Worm (Caenorhabditis elegans) whole organism, mixed stage, embryonic: ENCODE measurements around the gene ZK287.1.

Experiments
- M03D4.4 ChIP-seq: sonication (generic microtip); optimal IDR thresholded peaks from 2 replicates; lab custom pipeline; 2017; ENCODE audit warnings: mild to moderate bottlenecking, missing genetic modification characterization, missing compliant biosample characterization
- bed-3 ChIP-seq: fragments of 200-800 bp; sonication (Bioruptor generic); optimal IDR thresholded peaks from 3 replicates; lab custom pipeline; 2018; ENCODE audit warnings: mild to moderate bottlenecking, missing genetic modification characterization, moderate library complexity, missing compliant biosample characterization
- blmp-1 ChIP-seq: fragments of 150-350 bp; optimal IDR thresholded peaks from 2 replicates; lab custom pipeline; 2014; ENCODE audit warnings: missing biosample characterization, missing genetic modification characterization
- ceh-39 ChIP-seq: fragments of 150-350 bp; optimal IDR thresholded peaks from 2 replicates; lab custom pipeline; 2014; ENCODE audit warnings: missing biosample characterization, missing genetic modification characterization
- ceh-43 ChIP-seq: fragments of 200-800 bp; sonication (Bioruptor generic); optimal IDR thresholded peaks from 2 replicates; lab custom pipeline; 2018; ENCODE audit warnings: mild to moderate bottlenecking, missing genetic modification characterization, moderate library complexity, missing compliant biosample characterization
- ceh-83 ChIP-seq: fragments of 200-800 bp; sonication (Bioruptor generic); optimal IDR thresholded peaks from 2 replicates; lab custom pipeline; 2018; ENCODE audit warnings: mild to moderate bottlenecking, missing genetic modification characterization, missing compliant biosample characterization
- cnd-1 ChIP-seq: fragments of 200-800 bp; sonication (Bioruptor generic); optimal IDR thresholded peaks from 2 replicates; lab custom pipeline; 2018; ENCODE audit warnings: mild to moderate bottlenecking, missing genetic modification characterization, missing compliant biosample characterization
- drap-1 ChIP-seq: fragments of 200-800 bp; sonication (Bioruptor generic); optimal IDR thresholded peaks from 3 replicates; lab custom pipeline; 2018; ENCODE audit warnings: mild to moderate bottlenecking, missing genetic modification characterization, missing compliant biosample characterization
- elt-1 ChIP-seq: sonication (generic microtip); optimal IDR thresholded peaks from 2 replicates; lab custom pipeline; 2017; ENCODE audit warnings: missing genetic modification characterization, mild to moderate bottlenecking, missing compliant biosample characterization, antibody characterized with exemption, moderate library complexity, borderline replicate concordance; ENCODE audit not compliant: insufficient read depth
- elt-3 ChIP-seq: fragments of 150-350 bp; optimal IDR thresholded peaks from 2 replicates; lab custom pipeline; 2014; ENCODE audit warnings: missing biosample characterization, missing genetic modification characterization
- hlh-1 ChIP-seq: fragments of 150-350 bp; optimal IDR thresholded peaks from 2 replicates; lab custom pipeline; 2014; ENCODE audit warnings: missing biosample characterization, missing genetic modification reagents, missing genetic modification characterization
- lin-13 ChIP-seq: fragments of 150-350 bp; optimal IDR thresholded peaks from 2 replicates; lab custom pipeline; 2014; ENCODE audit warnings: missing biosample characterization, missing genetic modification characterization
- lin-32 ChIP-seq: fragments of 200-800 bp; sonication (Bioruptor generic); optimal IDR thresholded peaks from 2 replicates; lab custom pipeline; 2018; ENCODE audit warnings: mild to moderate bottlenecking, missing genetic modification characterization, missing compliant biosample characterization
- lsy-2 ChIP-seq: fragments of 150-350 bp; optimal IDR thresholded peaks from 2 replicates; lab custom pipeline; 2014; ENCODE audit warnings: missing biosample characterization, missing genetic modification characterization
- mep-1 ChIP-seq: fragments of 150-350 bp; optimal IDR thresholded peaks from 2 replicates; lab custom pipeline; 2017; ENCODE audit warnings: missing biosample characterization, missing genetic modification reagents, missing genetic modification characterization, inconsistent platforms
- mls-2 ChIP-seq: sonication (generic microtip); optimal IDR thresholded peaks from 2 replicates; lab custom pipeline; 2016; ENCODE audit warnings: mild to moderate bottlenecking, missing genetic modification characterization, moderate library complexity, missing compliant biosample characterization
- nhr-12 ChIP-seq: fragments of 150-350 bp; optimal IDR thresholded peaks from 2 replicates; lab custom pipeline; 2014; ENCODE audit warnings: missing biosample characterization, missing genetic modification characterization
- nhr-237 ChIP-seq: fragments of 150-350 bp; optimal IDR thresholded peaks from 2 replicates; lab custom pipeline; 2014; ENCODE audit warnings: missing biosample characterization, missing genetic modification characterization
- nhr-28 ChIP-seq: fragments of 150-350 bp; optimal IDR thresholded peaks from 2 replicates; lab custom pipeline; 2014; ENCODE audit warnings: missing biosample characterization, missing genetic modification characterization
- nhr-76 ChIP-seq: sonication (generic microtip); optimal IDR thresholded peaks from 2 replicates; lab custom pipeline; 2017; ENCODE audit warnings: missing biosample characterization, missing genetic modification characterization
- pha-4 ChIP-seq: fragments of 150-350 bp; optimal IDR thresholded peaks from 2 replicates; lab custom pipeline; 2018; ENCODE audit warnings: missing biosample characterization, missing genetic modification reagents, missing genetic modification characterization
- sem-2 ChIP-seq: fragments of 200-800 bp; sonication (Bioruptor generic); optimal IDR thresholded peaks from 2 replicates; lab custom pipeline; 2018; ENCODE audit warnings: mild to moderate bottlenecking, missing genetic modification characterization, missing compliant biosample characterization
- snpc-4 ChIP-seq: fragments of 150-350 bp; optimal IDR thresholded peaks from 2 replicates; lab custom pipeline; 2014; ENCODE audit warnings: missing biosample characterization, missing genetic modification characterization
- sptf-1 ChIP-seq: sonication (generic microtip); optimal IDR thresholded peaks from 2 replicates; lab custom pipeline; 2017; ENCODE audit warnings: mild to moderate bottlenecking, missing genetic modification characterization, moderate library complexity, missing compliant biosample characterization
- unc-120 ChIP-seq: sonication (generic microtip); optimal IDR thresholded peaks from 2 replicates; lab custom pipeline; 2017; ENCODE audit warnings: missing genetic modification characterization, missing compliant biosample characterization; ENCODE audit not compliant: poor library complexity, severe bottlenecking
- unc-39 ChIP-seq: fragments of 150-350 bp; optimal IDR thresholded peaks from 2 replicates; lab custom pipeline; 2014; ENCODE audit warnings: missing biosample characterization, missing genetic modification characterization
- unc-62 ChIP-seq: fragments of 150-350 bp; optimal IDR thresholded peaks from 2 replicates; lab custom pipeline; 2014; ENCODE audit warnings: missing biosample characterization, missing genetic modification reagents, missing genetic modification characterization
- zip-8 ChIP-seq: fragments of 150-350 bp; optimal IDR thresholded peaks from 2 replicates; lab custom pipeline; 2014; ENCODE audit warnings: missing biosample characterization, missing genetic modification characterization
- ztf-11 ChIP-seq: fragments of 150-350 bp; optimal IDR thresholded peaks from 2 replicates; lab custom pipeline; 2014; ENCODE audit warnings: missing biosample characterization, missing genetic modification characterization

ZK287.1 gene

ce11 chrV:9632348-9632747 is 34.1 kb upstream of the ZK287.1 start:
- no peak for TF ChIP-seq pha-4
- no peak for TF ChIP-seq hlh-1 (tag; lab: Kevin White, UChicago)
- TF ChIP-seq cnd-1, result no peak
- TF ChIP-seq sptf-1 (tag; lab: Kevin White, UChicago), result no peak
- TF ChIP-seq elt-1 (tag; lab: Kevin White, UChicago), result no peak
- TF ChIP-seq mls-2 (tag; lab: Kevin White, UChicago), result no peak
- TF ChIP-seq nhr-76 (tag; lab: Kevin White, UChicago), result no peak
- TF ChIP-seq sem-2, result no peak
- no peak for TF ChIP-seq lin-13 (tag; lab: Kevin White, UChicago)
- TF ChIP-seq unc-120 (tag; lab: Kevin White, UChicago), result no peak
- TF ChIP-seq ceh-43, result no peak
- TF ChIP-seq nhr-28 (tag; lab: Kevin White, UChicago), result no peak
- TF ChIP-seq drap-1 (GFP tag; lab: Kevin White, UChicago), result no peak
- TF ChIP-seq blmp-1 (tag; lab: Kevin White, UChicago), result no peak
- no peak for TF ChIP-seq mep-1
- no peak for TF ChIP-seq nhr-237 (tag; lab: Kevin White, UChicago)
- no peak for TF ChIP-seq bed-3
- TF ChIP-seq unc-62 (GFP tag; lab: Kevin White, UChicago), result no peak
- no peak for TF ChIP-seq M03D4.4 (tag; lab: Kevin White, UChicago)

- TF ChIP-seq unc-120 (tag; lab: Kevin White, UChicago), result no peak
- no peak for TF ChIP-seq zip-8 (tag; lab: Kevin White, UChicago)
- TF ChIP-seq elt-3 (tag; lab: Kevin White, UChicago), result no peak
- no peak for TF ChIP-seq hlh-1 (tag; lab: Kevin White, UChicago)
- TF ChIP-seq lin-13 (tag; lab: Kevin White, UChicago), result no peak
- TF ChIP-seq ceh-43, result no peak
- no peak for TF ChIP-seq mep-1
- TF ChIP-seq lin-32, result no peak
- no peak for TF ChIP-seq unc-62 (GFP tag; lab: Kevin White, UChicago)
- no peak for TF ChIP-seq ceh-39 (tag; lab: Kevin White, UChicago)
- TF ChIP-seq pha-4, result no peak
Observed at ce11 chrV:9633313-9633712, 33.2 kb upstream of the ZK287.1 start, which contains the start of gene col-147. col-147 (minus strand) TSS chrV:9633338.

ce11 chrV:9645507-9645906 is 21.0 kb upstream of the ZK287.1 start, which contains the start of the genes atl-1 and hcp-2:
atl-1 (minus strand) TSS chrV:9645595.
hcp-2 (plus strand) TSS chrV:9645859.
- TF ChIP-seq cnd-1 (no peak), ztf-11 (tag; lab: Kevin White, UChicago) (no peak), unc-120 (tag; lab: Kevin White, UChicago) (no peak), unc-39 (tag; lab: Kevin White, UChicago) (no peak), ceh-83 (GFP tag; lab: Kevin White, UChicago) (no peak), bed-3 (no peak), mls-2 (tag; lab: Kevin White, UChicago) (no peak)

- TF ChIP-seq zip-8 (tag; lab: Kevin White, UChicago) (no peak), ztf-11 (tag; lab: Kevin White, UChicago) (no peak), lin-13 (tag; lab: Kevin White, UChicago) (no peak), hlh-1 (tag; lab: Kevin White, UChicago) (no peak), snpc-4 (tag; lab: Kevin White, UChicago) (no peak)
Observed at ce11 chrV:9651294-9651693, 15.2 kb upstream of the ZK287.1 start, which contains the start of gene T06E4.21. T06E4.21 (plus strand) TSS chrV:9651594.

ce11 chrV:9654154-9654805 is 12.2 kb upstream of the ZK287.1 start, which contains the start of gene cyp-29A4:
cyp-29A4 (plus strand) TSS chrV:9654755.
- no peak for TF ChIP-seq lsy-2
- TF ChIP-seq drap-1 (GFP tag; lab: Kevin White, UChicago), result no peak
- no peak for TF ChIP-seq elt-3 (tag; lab: Kevin White, UChicago)
- TF ChIP-seq ceh-39 (tag; lab: Kevin White, UChicago), result no peak
- no peak for TF ChIP-seq sem-2
- TF ChIP-seq nhr-12, result no peak
